Worm (Caenorhabditis elegans) whole organism, young adult: ENCODE measurements around the gene clec-140.

Source experiments
- B0019.2 ChIP-seq: fragments of 200-800 bp; sonication (Bioruptor generic); conservative IDR thresholded peaks from 2 replicates; pipeline ENCODE4 v1.3.6; 2022; ENCODE audit warnings: missing genetic modification reagents, missing genetic modification characterization, missing compliant biosample characterization
- B0336.3 ChIP-seq: fragments of 200-800 bp; sonication (Bioruptor generic); IDR thresholded peaks from 2 replicates; pipeline ENCODE4 v1.3.6; 2022; ENCODE audit warnings: missing genetic modification characterization, missing compliant biosample characterization
- F10E7.11 ChIP-seq: sonication (generic microtip); optimal IDR thresholded peaks from 2 replicates; lab custom pipeline; 2017; ENCODE audit warnings: mild to moderate bottlenecking, missing genetic modification characterization, moderate library complexity, missing compliant biosample characterization
- F39B2.1 ChIP-seq: fragments of 200-800 bp; sonication (Bioruptor generic); IDR thresholded peaks from 2 replicates; pipeline ENCODE4 v1.3.6; 2022; ENCODE audit warnings: missing genetic modification reagents, missing genetic modification characterization, missing compliant biosample characterization
- F52B5.7 ChIP-seq: sonication (generic microtip); optimal IDR thresholded peaks from 2 replicates; lab custom pipeline; 2016; ENCODE audit warnings: mild to moderate bottlenecking, missing genetic modification characterization, missing compliant biosample characterization
- F57A8.1 ChIP-seq: fragments of 200-800 bp; sonication (Bioruptor generic); optimal IDR thresholded peaks from 2 replicates; lab custom pipeline; 2018; ENCODE audit warnings: mild to moderate bottlenecking, missing genetic modification characterization, moderate library complexity, missing compliant biosample characterization
- F57C9.4 ChIP-seq: sonication (generic microtip); optimal IDR thresholded peaks from 2 replicates; lab custom pipeline; 2017; ENCODE audit warnings: mild to moderate bottlenecking, missing genetic modification characterization, missing compliant biosample characterization
- Y95B8A.8 ChIP-seq: fragments of 200-800 bp; sonication (Bioruptor generic); IDR thresholded peaks from 2 replicates; pipeline ENCODE4 v1.3.6; 2022; ENCODE audit warnings: missing genetic modification reagents, missing genetic modification characterization, missing compliant biosample characterization
- ama-1 ChIP-seq, 3 experiments: fragments of 150-350 bp in 1 of 3; sonication (generic microtip) in 2 of 3; optimal IDR thresholded peaks; 2 replicates each; lab custom pipeline; 2014 to 2018; ENCODE audit warnings: missing biosample characterization in 2 of 3, missing genetic modification characterization in 2 of 3, missing genetic modification reagents in 2 of 3
- bed-2 ChIP-seq: fragments of 200-800 bp; sonication (Bioruptor generic); IDR thresholded peaks from 2 replicates; pipeline ENCODE4 v1.3.6; 2022; ENCODE audit warnings: missing genetic modification reagents, missing genetic modification characterization, missing compliant biosample characterization
- ceh-100 ChIP-seq: fragments of 200-800 bp; sonication (Bioruptor generic); IDR thresholded peaks from 2 replicates; pipeline ENCODE4 v1.3.6; 2022; ENCODE audit warnings: missing genetic modification reagents, missing genetic modification characterization, missing compliant biosample characterization
- ceh-27 ChIP-seq: fragments of 200-800 bp; sonication (Bioruptor generic); optimal IDR thresholded peaks from 2 replicates; lab custom pipeline; 2018; ENCODE audit warnings: mild to moderate bottlenecking, missing genetic modification characterization, moderate library complexity, missing compliant biosample characterization
- ceh-40 ChIP-seq: fragments of 200-800 bp; sonication (Bioruptor generic); IDR thresholded peaks from 2 replicates; pipeline ENCODE4 v1.3.6; 2022; ENCODE audit warnings: missing genetic modification characterization, missing compliant biosample characterization
- ceh-58 ChIP-seq: fragments of 200-800 bp; sonication (Bioruptor generic); IDR thresholded peaks from 2 replicates; pipeline ENCODE4 v1.3.6; 2022; ENCODE audit warnings: missing genetic modification characterization, missing compliant biosample characterization
- ceh-79 ChIP-seq: sonication (generic microtip); optimal IDR thresholded peaks from 2 replicates; lab custom pipeline; 2017; ENCODE audit warnings: mild to moderate bottlenecking, missing genetic modification characterization, missing compliant biosample characterization
- egl-18 ChIP-seq: fragments of 200-800 bp; sonication (Bioruptor generic); IDR thresholded peaks from 2 replicates; pipeline ENCODE4 v1.3.6; 2022; ENCODE audit warnings: missing genetic modification reagents, missing genetic modification characterization, missing compliant biosample characterization
- egl-44 ChIP-seq: fragments of 200-800 bp; sonication (Bioruptor generic); IDR thresholded peaks from 2 replicates; pipeline ENCODE4 v1.3.6; 2022; ENCODE audit warnings: missing genetic modification reagents, missing genetic modification characterization, missing compliant biosample characterization
- egrh-3 ChIP-seq: fragments of 200-800 bp; sonication (Bioruptor generic); IDR thresholded peaks from 2 replicates; pipeline ENCODE4 v1.3.6; 2022; ENCODE audit warnings: missing genetic modification reagents, missing genetic modification characterization, missing compliant biosample characterization
- ets-4 ChIP-seq: fragments of 200-800 bp; sonication (Bioruptor generic); optimal IDR thresholded peaks from 2 replicates; lab custom pipeline; 2018; ENCODE audit warnings: mild to moderate bottlenecking, missing genetic modification characterization, missing compliant biosample characterization
- fkh-3 ChIP-seq: sonication (generic microtip); optimal IDR thresholded peaks from 2 replicates; lab custom pipeline; 2016; ENCODE audit warnings: mild to moderate bottlenecking, missing genetic modification characterization, missing compliant biosample characterization
- gei-17 ChIP-seq: fragments of 200-800 bp; sonication (Bioruptor generic); optimal IDR thresholded peaks from 2 replicates; lab custom pipeline; 2018; ENCODE audit warnings: mild to moderate bottlenecking, missing genetic modification characterization, missing compliant biosample characterization
- hlh-12 ChIP-seq: sonication (generic microtip); optimal IDR thresholded peaks from 2 replicates; lab custom pipeline; 2016; ENCODE audit warnings: missing genetic modification characterization, missing compliant biosample characterization
- hmg-1.2 ChIP-seq: fragments of 200-800 bp; sonication (Bioruptor generic); IDR thresholded peaks from 2 replicates; pipeline ENCODE4 v1.3.6; 2022; ENCODE audit warnings: missing genetic modification reagents, missing genetic modification characterization, missing compliant biosample characterization
- let-526 ChIP-seq: fragments of 200-800 bp; sonication (Bioruptor generic); IDR thresholded peaks from 2 replicates; pipeline ENCODE4 v1.3.6; 2022; ENCODE audit warnings: missing genetic modification reagents, missing genetic modification characterization, missing compliant biosample characterization
- let-607 ChIP-seq, 2 experiments: fragments of 200-800 bp in 1 of 2; sonication (Bioruptor generic) in 1 of 2; sonication (generic microtip) in 1 of 2; optimal IDR thresholded peaks; 2 replicates each; lab custom pipeline; 2016 to 2018; ENCODE audit warnings: mild to moderate bottlenecking in 2 of 2, missing compliant biosample characterization in 2 of 2, missing genetic modification characterization in 2 of 2, moderate library complexity in 2 of 2, missing genotype in 1 of 2
- lin-26 ChIP-seq: fragments of 200-800 bp; sonication (Bioruptor generic); IDR thresholded peaks from 2 replicates; pipeline ENCODE4 v1.3.6; 2022; ENCODE audit warnings: missing genetic modification reagents, missing genetic modification characterization, missing compliant biosample characterization
- lin-35 ChIP-seq, 3 experiments: fragments of 150-350 bp in 2 of 3; sonication (generic microtip) in 1 of 3; optimal IDR thresholded peaks; 2 replicates each; lab custom pipeline; 2014 to 2018; ENCODE audit warnings: missing biosample characterization in 3 of 3, missing genetic modification characterization in 3 of 3, missing genetic modification reagents in 3 of 3
- lin-40 ChIP-seq: sonication (generic microtip); optimal IDR thresholded peaks from 2 replicates; lab custom pipeline; 2016; ENCODE audit warnings: missing genetic modification characterization, mild to moderate bottlenecking, missing compliant biosample characterization, missing genotype, missing genetic modification reagents
- lin-54 ChIP-seq: fragments of 200-800 bp; sonication (Bioruptor generic); optimal IDR thresholded peaks from 2 replicates; lab custom pipeline; 2018; ENCODE audit warnings: mild to moderate bottlenecking, missing genetic modification characterization, missing compliant biosample characterization
- madf-8 ChIP-seq: fragments of 200-800 bp; sonication (Bioruptor generic); conservative IDR thresholded peaks from 2 replicates; pipeline ENCODE4 v1.3.6; 2022; ENCODE audit warnings: missing genetic modification reagents, missing genetic modification characterization, missing compliant biosample characterization
- mxl-1 ChIP-seq: sonication (generic microtip); optimal IDR thresholded peaks from 2 replicates; lab custom pipeline; 2016; ENCODE audit warnings: missing genetic modification characterization, missing compliant biosample characterization
- nfya-1 ChIP-seq: sonication (generic microtip); optimal IDR thresholded peaks from 2 replicates; lab custom pipeline; 2017; ENCODE audit warnings: antibody characterized with exemption, missing compliant biosample characterization, missing genetic modification characterization, borderline replicate concordance; ENCODE audit not compliant: insufficient read depth
- nhr-120 ChIP-seq: fragments of 200-800 bp; sonication (Bioruptor generic); IDR thresholded peaks from 2 replicates; pipeline ENCODE4 v1.3.6; 2022; ENCODE audit warnings: missing genetic modification characterization, missing compliant biosample characterization
- nhr-179 ChIP-seq: sonication (generic microtip); optimal IDR thresholded peaks from 2 replicates; lab custom pipeline; 2016; ENCODE audit warnings: mild to moderate bottlenecking, missing genetic modification characterization, missing compliant biosample characterization
- nhr-27 ChIP-seq: fragments of 200-800 bp; sonication (Bioruptor generic); optimal IDR thresholded peaks from 2 replicates; lab custom pipeline; 2018; ENCODE audit warnings: mild to moderate bottlenecking, missing genetic modification characterization, moderate library complexity, missing compliant biosample characterization
- nhr-80 ChIP-seq: sonication (generic microtip); optimal IDR thresholded peaks from 2 replicates; lab custom pipeline; 2016; ENCODE audit warnings: missing genetic modification characterization, missing compliant biosample characterization
- pbrm-1 ChIP-seq: fragments of 200-800 bp; sonication (Bioruptor generic); IDR thresholded peaks from 2 replicates; pipeline ENCODE4 v1.3.6; 2022; ENCODE audit warnings: missing genetic modification reagents, missing genetic modification characterization, missing compliant biosample characterization
- rcor-1 ChIP-seq: fragments of 200-800 bp; sonication (Bioruptor generic); IDR thresholded peaks from 2 replicates; pipeline ENCODE4 v1.3.6; 2022; ENCODE audit warnings: missing genetic modification reagents, missing genetic modification characterization, missing compliant biosample characterization
- rec-8 ChIP-seq, 2 experiments: sonication (generic microtip); optimal IDR thresholded peaks; 2 replicates each; lab custom pipeline; 2016; ENCODE audit warnings: mild to moderate bottlenecking in 2 of 2, missing genetic modification characterization in 2 of 2, missing genetic modification reagents in 2 of 2, missing genotype in 2 of 2, missing biosample characterization in 1 of 2, missing compliant biosample characterization in 1 of 2, moderate library complexity in 1 of 2
- sdz-38 ChIP-seq: sonication (generic microtip); optimal IDR thresholded peaks from 2 replicates; lab custom pipeline; 2016; ENCODE audit warnings: missing genotype, missing genetic modification characterization, missing compliant biosample characterization
- tbp1 ChIP-seq: fragments of 200-800 bp; sonication (Bioruptor generic); optimal IDR thresholded peaks from 2 replicates; lab custom pipeline; 2018; ENCODE audit warnings: mild to moderate bottlenecking, missing genetic modification characterization, missing compliant biosample characterization
- zim-3 ChIP-seq: sonication (generic microtip); optimal IDR thresholded peaks from 2 replicates; lab custom pipeline; 2017; ENCODE audit warnings: mild to moderate bottlenecking, missing genetic modification characterization, moderate library complexity, missing compliant biosample characterization
- ztf-6 ChIP-seq: fragments of 200-800 bp; sonication (Bioruptor generic); IDR thresholded peaks from 2 replicates; pipeline ENCODE4 v1.3.6; 2022; ENCODE audit warnings: missing genetic modification reagents, missing genetic modification characterization, missing compliant biosample characterization

The clec-140 gene

ce11 chrII:4657370-4657769, 15.5 kb upstream of the clec-140 start:
- no peak for TF ChIP-seq lin-26 (GFP tag; lab: Robert Waterston, UW)
- TF ChIP-seq ets-4: no peak
- no peak for TF ChIP-seq egl-44
- TF ChIP-seq ceh-27 (GFP tag; lab: Kevin White, UChicago): no peak

- TF ChIP-seq zim-3 (tag; lab: Kevin White, UChicago): no peak
- TF ChIP-seq hlh-12 (tag; lab: Kevin White, UChicago): no peak
- TF ChIP-seq rcor-1: no peak
- no peak for TF ChIP-seq F52B5.7 (tag; lab: Kevin White, UChicago)
- no peak for TF ChIP-seq rec-8 (tag; optimal IDR thresholded peaks at IDR 0.05; lab: Kevin White, UChicago)
- no peak for TF ChIP-seq let-607 (tag; optimal IDR thresholded peaks at IDR 0.05; lab: Kevin White, UChicago)
- TF ChIP-seq ceh-40 (GFP tag; lab: Robert Waterston, UW): no peak
- no peak for TF ChIP-seq Y95B8A.8 (GFP tag; lab: Robert Waterston, UW)
- TF ChIP-seq nfya-1 (tag; lab: Kevin White, UChicago): no peak
- no peak for TF ChIP-seq F10E7.11
- TF ChIP-seq lin-54 (GFP tag; lab: Kevin White, UChicago): no peak
- TF ChIP-seq nhr-179 (tag; lab: Kevin White, UChicago): no peak
- TF ChIP-seq B0019.2 (GFP tag; lab: Robert Waterston, UW): no peak
- TF ChIP-seq let-526 (GFP tag; lab: Robert Waterston, UW): no peak
- no peak for TF ChIP-seq ceh-79 (tag; lab: Kevin White, UChicago)
- TF ChIP-seq gei-17: no peak
These were observed 14.6 kb upstream of the clec-140 start for ce11 chrII:4658245-4658644.

ce11 chrII:4661278-4661677, 11.6 kb upstream of the clec-140 start, which contains the start of gene T05A7.13:
TSS of gene T05A7.13 (minus strand) at chrII:4661378.
- TF ChIP-seq hlh-12 (tag; lab: Kevin White, UChicago) (no peak), lin-26 (GFP tag; lab: Robert Waterston, UW) (no peak), gei-17 (no peak), pbrm-1 (GFP tag; lab: Robert Waterston, UW) (no peak), hmg-1.2 (GFP tag; lab: Robert Waterston, UW) (no peak), nhr-120 (GFP tag; lab: Robert Waterston, UW) (no peak), F39B2.1 (GFP tag; lab: Robert Waterston, UW) (no peak), nhr-27 (tag; lab: Kevin White, UChicago) (no peak), ceh-100 (GFP tag; lab: Robert Waterston, UW) (no peak), ceh-79 (tag; lab: Kevin White, UChicago) (no peak), lin-35 (GFP tag; optimal IDR thresholded peaks at IDR 0.05; lab: Kevin White, UChicago) (no peak), madf-8 (GFP tag; lab: Robert Waterston, UW) (no peak), nhr-179 (tag; lab: Kevin White, UChicago) (no peak), tbp1 (GFP tag; lab: Kevin White, UChicago) (no peak), ama-1 (optimal IDR thresholded peaks at IDR 0.05; lab: Kevin White, UChicago) (no peak), ama-1 (GFP tag; optimal IDR thresholded peaks at IDR 0.05; lab: Kevin White, UChicago) (no peak), bed-2 (GFP tag; lab: Robert Waterston, UW) (no peak), rcor-1 (no peak), F57A8.1 (no peak), egl-18 (GFP tag; lab: Robert Waterston, UW) (no peak)

DNA sequence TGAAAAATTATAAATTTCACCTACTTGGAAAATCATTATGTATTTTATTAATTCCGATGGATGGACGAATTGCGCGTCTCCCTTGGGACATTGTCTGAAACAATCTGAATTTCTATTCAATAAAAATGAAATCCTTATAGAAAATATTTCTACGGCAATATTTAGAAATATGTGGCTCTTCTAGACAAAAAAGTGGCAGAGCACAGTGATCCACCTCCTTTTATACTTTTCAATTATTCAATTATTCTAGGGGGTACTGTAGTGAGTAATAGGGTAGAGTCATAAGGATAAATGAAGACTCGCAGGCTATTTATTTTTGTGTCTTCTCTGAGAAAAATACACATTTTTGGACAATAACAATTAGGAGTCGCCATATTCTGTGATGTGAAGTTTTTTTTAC, 9.7 kb upstream of the clec-140 start, which contains the start of gene T05A7.12:
Gene T05A7.12 (minus strand): TSS at position 101 of the 400 bp plus-strand sequence.
- TF ChIP-seq B0019.2 (GFP tag; lab: Robert Waterston, UW) (no peak), egrh-3 (GFP tag; lab: Robert Waterston, UW) (no peak), B0336.3 (no peak), sdz-38 (tag; lab: Kevin White, UChicago) (no peak), nhr-120 (GFP tag; lab: Robert Waterston, UW) (no peak), gei-17 (no peak), lin-40 (tag; lab: Kevin White, UChicago) (no peak), nhr-80 (no peak), fkh-3 (tag; lab: Kevin White, UChicago) (no peak), mxl-1 (no peak), ztf-6 (GFP tag; lab: Robert Waterston, UW) (no peak), ceh-58 (GFP tag; lab: Robert Waterston, UW) (no peak), lin-35 (GFP tag; optimal IDR thresholded peaks at IDR 0.05; lab: Kevin White, UChicago) (no peak), F57C9.4 (tag; lab: Kevin White, UChicago) (no peak), let-607 (tag; optimal IDR thresholded peaks at IDR 0.05; lab: Kevin White, UChicago) (no peak)
